Worm (Caenorhabditis elegans): ENCODE results near the gene ZC412.10.

ce11 chrV:14847291-14847915, 29.2 kb downstream of the ZC412.10 start, which contains the start of gene ret-1:
- TF ChIP-seq ceh-16 (tag; optimal IDR thresholded peaks at IDR 0.05): no peak
- no peak for TF ChIP-seq nhr-11 (tag; optimal IDR thresholded peaks at IDR 0.05)
- no peak for TF ChIP-seq pha-4 (tag; optimal IDR thresholded peaks at IDR 0.05)
